Fruit fly (Drosophila melanogaster): ENCODE measurements around the gene Cad86C.

Gene Cad86C

dm6 chr3R:10784058-10784499 lies 42.8 kb upstream of the Cad86C start, which contains the start of the genes mRpL37 and Rbp1 (continued):
- TF ChIP-seq BEAF-32 (GFP tag; optimal IDR thresholded peaks at IDR 0.05) (peak; percentile 97), Taf1 (GFP tag; IDR thresholded peaks at IDR 0.05) (peak; percentile 63; the same call in 1 of the 2 replicates), bsh (GFP tag; optimal IDR thresholded peaks at IDR 0.05) (peak in 1 of 2 experiments; percentile 68), Ptx1 (GFP tag; IDR thresholded peaks at IDR 0.05) (peak; percentile 91), slou (GFP tag; optimal IDR thresholded peaks at IDR 0.05) (peak; percentile 80), gsb-n (tag; optimal IDR thresholded peaks at IDR 0.05) (no peak), salm (tag; optimal IDR thresholded peaks at IDR 0.05) (peak; percentile 23), CG8944 (GFP tag; optimal IDR thresholded peaks at IDR 0.05) (peak; percentile 34), fd3F (GFP tag; optimal IDR thresholded peaks at IDR 0.05) (peak; percentile 66), toy (GFP tag; IDR thresholded peaks at IDR 0.05) (no peak), ind (GFP tag; optimal IDR thresholded peaks at IDR 0.05) (peak; percentile 84), Nf-YA (GFP tag; IDR thresholded peaks at IDR 0.05) (no peak), Side (GFP tag; optimal IDR thresholded peaks at IDR 0.05) (no peak), CG14014 (GFP tag; IDR thresholded peaks at IDR 0.05) (peak; percentile 54; the same call in 1 of the 2 replicates), gce (GFP tag; IDR thresholded peaks at IDR 0.05) (no peak), bigmax (GFP tag; optimal IDR thresholded peaks at IDR 0.05) (no peak), tx (GFP tag; optimal IDR thresholded peaks at IDR 0.05) (no peak), Stat92E (GFP tag; optimal IDR thresholded peaks at IDR 0.05) (peak in 1 of 3 experiments; percentile 30), dysf (GFP tag; IDR thresholded peaks at IDR 0.05) (peak; percentile 88), CG18476 (GFP tag; optimal IDR thresholded peaks at IDR 0.05) (peak; percentile 63), CG18599 (GFP tag; optimal IDR thresholded peaks at IDR 0.05) (peak; percentile 56), Ada2b (GFP tag; IDR thresholded peaks at IDR 0.05) (peak; percentile 42; the same call in 1 of the 2 replicates), nerfin-2 (GFP tag; IDR thresholded peaks at IDR 0.05; ENCODE audit: partially characterized antibody) (peak; percentile 50; the same call in 1 of the 2 replicates), CG7556 (GFP tag; optimal IDR thresholded peaks at IDR 0.05) (no peak), Mad (GFP tag; optimal IDR thresholded peaks at IDR 0.05) (peak; percentile 54), Antp (GFP tag; optimal IDR thresholded peaks at IDR 0.05) (peak; percentile 61), CG8290 (GFP tag; optimal IDR thresholded peaks at IDR 0.05) (peak; percentile 71), CG8290 (tag; optimal IDR thresholded peaks at IDR 0.05) (no peak), Pdp1 (GFP tag; optimal IDR thresholded peaks at IDR 0.05) (peak; percentile 82 to 89), ap (GFP tag; IDR thresholded peaks at IDR 0.05) (no peak), Deaf1 (tag; optimal IDR thresholded peaks at IDR 0.05) (no peak), az2 (GFP tag; optimal IDR thresholded peaks at IDR 0.05) (peak; percentile 77), MTF-1 (GFP tag; optimal IDR thresholded peaks at IDR 0.05; ENCODE audit: borderline replicate concordance) (no peak), ato (GFP tag; IDR thresholded peaks at IDR 0.05; ENCODE audit: partially characterized antibody) (peak; percentile 30; the same call in 1 of the 2 replicates), CG17912 (GFP tag; optimal IDR thresholded peaks at IDR 0.05) (peak; percentile 5), pho (GFP tag; optimal IDR thresholded peaks at IDR 0.05) (peak; percentile 40), CG34224 (GFP tag; IDR thresholded peaks at IDR 0.05; ENCODE audit: partially characterized antibody) (peak; percentile 79), hkb (optimal IDR thresholded peaks at IDR 0.05) (peak; percentile 13), hkb (GFP tag; IDR thresholded peaks at IDR 0.05) (no peak), NfI (GFP tag; optimal IDR thresholded peaks at IDR 0.05) (peak; percentile 71), NC2α (GFP tag; optimal IDR thresholded peaks at IDR 0.05) (no peak), gem (tag; optimal IDR thresholded peaks at IDR 0.05) (peak; percentile 88), D19B (GFP tag; optimal IDR thresholded peaks at IDR 0.05) (no peak), ro (GFP tag; IDR thresholded peaks at IDR 0.05) (no peak), stc (GFP tag; IDR thresholded peaks at IDR 0.05) (no peak), Dad (GFP tag; optimal IDR thresholded peaks at IDR 0.05) (peak; percentile 24), Gug (GFP tag; IDR thresholded peaks at IDR 0.05) (peak; percentile 73; the same call in 3 of the 4 replicates), Tbp (GFP tag; optimal IDR thresholded peaks at IDR 0.05) (no peak), CG8089 (GFP tag; optimal IDR thresholded peaks at IDR 0.05) (peak; percentile 35), CG15011 (GFP tag; optimal IDR thresholded peaks at IDR 0.05) (no peak), sug (tag; optimal IDR thresholded peaks at IDR 0.05) (peak; percentile 88)
